Fruit fly (Drosophila melanogaster) whole organism: ENCODE measurements around the gene snz.

Experiments used
- CG8478 ChIP-seq: fragments of >200 bp; optimal IDR thresholded peaks from 2 replicates; lab custom pipeline; 2018; ENCODE audit warnings: inconsistent platforms
- Dll ChIP-seq: fragments of >200 bp; optimal IDR thresholded peaks from 2 replicates; lab custom pipeline; 2017
- EcR ChIP-seq, 2 experiments: fragments of >200 bp; optimal IDR thresholded peaks; 2 replicates each; lab custom pipeline; 2017; ENCODE audit warnings: missing biosample characterization in 2 of 2, missing genetic modification characterization in 2 of 2, missing genetic modification reagents in 2 of 2
- pan ChIP-seq: fragments of >200 bp; optimal IDR thresholded peaks from 2 replicates; lab custom pipeline; 2017
- psq ChIP-seq: fragments of >200 bp; optimal IDR thresholded peaks from 2 replicates; lab custom pipeline; 2017
- usp ChIP-seq: fragments of >200 bp; optimal IDR thresholded peaks from 2 replicates; lab custom pipeline; 2017; ENCODE audit warnings: missing biosample characterization, missing genetic modification characterization, mixed read lengths

The snz gene

DNA sequence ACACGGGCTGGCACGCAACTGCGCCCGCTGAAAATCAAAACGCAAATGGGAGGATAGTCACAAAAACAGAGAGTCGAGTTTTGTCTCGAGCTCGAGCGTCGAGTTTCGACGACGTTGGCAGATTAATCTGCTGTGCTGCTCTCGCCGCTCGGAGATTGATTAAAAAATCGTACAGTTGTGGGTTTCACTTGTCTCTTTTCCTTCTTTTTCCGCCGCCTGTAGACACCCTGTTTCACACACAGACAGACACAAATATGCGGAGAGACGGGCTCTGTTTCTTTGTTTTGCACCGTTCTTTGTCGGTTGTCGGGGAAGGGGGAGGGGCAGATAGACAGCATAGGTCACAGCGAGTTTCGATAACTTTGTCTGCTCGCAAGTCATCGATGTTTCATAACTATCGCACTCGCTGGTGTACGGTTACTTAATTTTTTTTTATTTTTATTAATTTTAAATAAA is 35.0 kb downstream of the snz start, which contains the start of gene orion:
Gene orion (minus strand): TSS at position 51 of the 456 bp plus-strand sequence.
- TF ChIP-seq Dll (lab: Kevin White, UChicago) (peak; percentile 39), CG8478 (no peak), pan (lab: Kevin White, UChicago) (no peak)

DNA sequence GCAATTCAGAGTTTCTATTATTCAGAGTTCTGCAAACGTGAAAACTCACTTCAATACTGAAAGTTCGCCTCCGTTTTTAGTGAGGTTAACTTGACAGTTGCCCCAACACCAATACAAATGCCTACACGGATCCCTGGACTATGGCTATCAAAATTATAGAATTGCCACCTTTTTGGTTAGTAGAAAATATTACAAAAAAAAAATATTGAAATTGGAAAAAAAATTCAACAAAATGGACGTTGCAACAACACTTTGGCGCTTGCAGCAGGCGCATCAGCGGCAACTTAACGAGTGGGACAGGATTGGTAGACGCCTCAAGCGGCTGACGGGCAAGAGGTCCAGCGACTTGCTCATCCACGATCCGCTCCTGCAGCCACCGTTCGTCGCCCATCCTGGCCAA is 44.0 kb downstream of the snz start, which contains the start of the genes CG15332 and CG15330:
Gene CG15332 (minus strand): TSS at position 101 of the 400 bp plus-strand sequence.
Gene CG15330 (plus strand): TSS at position 175 of the 400 bp plus-strand sequence.
- no peak for TF ChIP-seq pan (lab: Kevin White, UChicago)
- TF ChIP-seq usp (GFP tag; lab: Kevin White, UChicago), result no peak
- TF ChIP-seq psq (lab: Kevin White, UChicago), result no peak
- TF ChIP-seq EcR (GFP tag; optimal IDR thresholded peaks at IDR 0.05; lab: Kevin White, UChicago), result no peak
- TF ChIP-seq CG8478, result no peak

DNA sequence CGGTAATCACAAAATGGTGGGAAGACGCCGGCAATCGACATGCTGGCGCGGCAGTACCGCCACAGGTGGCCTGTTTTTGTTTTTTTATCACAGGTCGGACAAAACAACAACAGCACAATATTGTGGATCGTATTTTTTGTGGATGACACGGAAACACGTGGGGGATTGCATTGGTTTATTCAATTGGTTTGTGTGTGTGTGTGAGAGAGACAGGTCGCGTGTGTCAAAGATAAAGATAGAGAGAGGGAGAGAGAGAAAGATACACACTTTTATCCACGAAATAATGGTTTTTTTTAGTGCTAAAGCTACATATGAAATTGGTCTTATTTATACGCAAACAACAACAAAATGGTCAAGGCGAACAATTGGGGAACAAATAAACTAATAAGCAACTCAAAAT is 47.1 kb downstream of the snz start:
- TF ChIP-seq CG8478 (no peak), psq (lab: Kevin White, UChicago) (no peak), pan (lab: Kevin White, UChicago) (no peak), Dll (lab: Kevin White, UChicago) (no peak), usp (GFP tag; lab: Kevin White, UChicago) (no peak), EcR (GFP tag; optimal IDR thresholded peaks at IDR 0.05; lab: Kevin White, UChicago) (no peak)

DNA sequence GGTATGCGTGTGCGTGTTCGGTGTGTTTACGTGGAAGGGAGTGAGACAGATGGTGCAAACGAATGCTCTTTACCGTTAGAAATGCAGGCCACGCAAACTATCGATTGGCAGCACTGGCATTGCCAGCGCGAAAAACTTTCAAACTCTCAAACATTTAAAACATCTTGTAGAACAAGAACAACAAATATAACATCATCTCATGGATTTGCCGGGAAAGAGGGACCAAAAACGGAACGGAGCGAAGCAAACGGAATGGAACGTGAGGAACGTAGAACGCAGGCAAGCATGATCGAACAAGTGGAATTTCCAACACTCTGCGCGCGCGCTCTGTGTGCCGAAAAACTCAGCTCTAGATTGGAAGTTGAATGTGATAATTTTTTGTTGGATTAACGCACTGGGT is 47.6 kb downstream of the snz start:
- no peak for TF ChIP-seq pan (lab: Kevin White, UChicago)
- no peak for TF ChIP-seq CG8478
- no peak for TF ChIP-seq usp (GFP tag; lab: Kevin White, UChicago)
- no peak for TF ChIP-seq EcR (GFP tag; optimal IDR thresholded peaks at IDR 0.05; lab: Kevin White, UChicago)
- no peak for TF ChIP-seq psq (lab: Kevin White, UChicago)
- TF ChIP-seq Dll (lab: Kevin White, UChicago), result no peak

DNA sequence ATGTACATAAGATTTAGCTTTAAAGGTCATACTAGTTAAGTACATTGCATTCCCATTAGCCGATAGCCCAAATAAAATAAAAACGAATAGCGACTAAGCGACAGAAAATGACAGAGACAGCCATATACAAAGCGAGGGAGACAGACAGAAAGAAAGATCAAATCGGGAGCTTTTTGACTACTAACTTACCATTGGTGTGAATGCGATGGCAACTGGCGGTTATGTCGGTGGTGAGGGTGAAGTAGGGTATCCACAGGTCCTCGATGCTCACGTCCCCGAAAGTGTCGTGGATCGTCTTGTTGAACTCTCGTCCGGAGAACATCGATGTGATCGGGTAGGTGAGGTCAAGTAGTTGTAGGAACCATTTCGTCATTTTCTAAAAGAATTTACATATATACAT is 49.1 kb downstream of the snz start:
- TF ChIP-seq CG8478 (no peak), Dll (lab: Kevin White, UChicago) (no peak), psq (lab: Kevin White, UChicago) (no peak), pan (lab: Kevin White, UChicago) (no peak), EcR (GFP tag; optimal IDR thresholded peaks at IDR 0.05; lab: Kevin White, UChicago) (no peak), usp (GFP tag; lab: Kevin White, UChicago) (no peak)

DNA sequence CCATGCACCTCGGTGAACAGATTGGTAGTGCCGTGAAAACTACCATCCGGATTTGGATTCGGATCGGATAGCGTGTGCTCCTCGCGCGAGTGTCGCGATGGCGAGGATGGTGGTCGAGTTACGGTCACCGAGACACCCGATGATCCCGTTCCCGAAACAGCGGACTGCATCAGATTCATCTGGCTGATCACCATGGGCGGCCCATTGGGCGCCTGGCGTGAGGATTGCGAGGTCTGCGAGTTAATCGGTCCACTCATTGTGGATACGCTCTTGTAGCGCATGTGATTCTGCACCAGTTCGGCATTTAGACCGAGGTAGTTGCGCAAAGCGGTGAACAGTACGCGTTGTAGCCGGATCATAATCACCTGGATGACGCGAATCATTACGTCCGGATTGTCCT is 51.8 kb downstream of the snz start, which contains the start of gene sn:
Gene sn (plus strand): TSS at position 301 of the 400 bp plus-strand sequence.
- no peak for TF ChIP-seq CG8478
- TF ChIP-seq usp (GFP tag; lab: Kevin White, UChicago), result no peak
- TF ChIP-seq Dll (lab: Kevin White, UChicago), result no peak
- TF ChIP-seq EcR (GFP tag; optimal IDR thresholded peaks at IDR 0.05; lab: Kevin White, UChicago), result no peak
- no peak for TF ChIP-seq psq (lab: Kevin White, UChicago)
- TF ChIP-seq pan (lab: Kevin White, UChicago), result no peak

DNA sequence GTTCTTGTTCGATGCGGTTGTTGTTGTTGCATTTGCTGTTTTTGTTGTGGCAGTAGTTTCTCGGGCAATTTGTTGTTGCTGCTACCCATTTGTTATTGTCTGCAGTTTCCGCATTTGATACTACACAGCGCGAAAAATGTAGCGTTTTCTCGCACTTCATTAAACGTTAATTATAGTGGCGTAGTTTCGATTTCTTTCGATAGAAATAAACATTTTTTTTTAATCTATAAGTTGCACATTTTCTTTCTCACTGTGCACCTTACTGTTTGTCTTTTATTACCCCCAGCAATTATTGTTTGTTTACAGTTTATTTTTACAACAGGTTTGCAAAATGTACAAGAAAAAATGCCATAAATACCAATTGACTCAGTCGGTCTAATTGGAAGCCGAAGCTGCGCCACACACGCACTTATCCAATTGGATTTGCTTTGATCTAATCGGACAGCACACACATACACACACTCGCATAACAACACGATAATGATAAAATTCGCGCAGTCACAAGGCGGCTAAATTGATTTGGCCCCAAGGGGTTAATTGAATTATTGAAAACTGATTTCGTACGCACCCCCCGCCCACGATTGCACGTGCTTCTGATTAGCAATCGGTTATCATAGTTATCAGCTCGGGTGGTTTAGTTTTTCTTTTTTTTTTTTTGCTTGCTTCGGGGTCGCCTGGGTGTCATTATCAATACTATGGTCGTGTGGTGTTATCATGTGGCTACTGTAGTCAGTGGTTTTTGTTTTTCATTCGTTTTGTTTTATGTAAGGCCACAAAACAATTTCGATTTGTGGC is 54.1 kb downstream of the snz start:
- TF ChIP-seq usp (GFP tag; lab: Kevin White, UChicago) (no peak), CG8478 (no peak), Dll (lab: Kevin White, UChicago) (no peak), EcR (GFP tag; optimal IDR thresholded peaks at IDR 0.05; lab: Kevin White, UChicago) (no peak), psq (lab: Kevin White, UChicago) (no peak), pan (lab: Kevin White, UChicago) (no peak)

DNA sequence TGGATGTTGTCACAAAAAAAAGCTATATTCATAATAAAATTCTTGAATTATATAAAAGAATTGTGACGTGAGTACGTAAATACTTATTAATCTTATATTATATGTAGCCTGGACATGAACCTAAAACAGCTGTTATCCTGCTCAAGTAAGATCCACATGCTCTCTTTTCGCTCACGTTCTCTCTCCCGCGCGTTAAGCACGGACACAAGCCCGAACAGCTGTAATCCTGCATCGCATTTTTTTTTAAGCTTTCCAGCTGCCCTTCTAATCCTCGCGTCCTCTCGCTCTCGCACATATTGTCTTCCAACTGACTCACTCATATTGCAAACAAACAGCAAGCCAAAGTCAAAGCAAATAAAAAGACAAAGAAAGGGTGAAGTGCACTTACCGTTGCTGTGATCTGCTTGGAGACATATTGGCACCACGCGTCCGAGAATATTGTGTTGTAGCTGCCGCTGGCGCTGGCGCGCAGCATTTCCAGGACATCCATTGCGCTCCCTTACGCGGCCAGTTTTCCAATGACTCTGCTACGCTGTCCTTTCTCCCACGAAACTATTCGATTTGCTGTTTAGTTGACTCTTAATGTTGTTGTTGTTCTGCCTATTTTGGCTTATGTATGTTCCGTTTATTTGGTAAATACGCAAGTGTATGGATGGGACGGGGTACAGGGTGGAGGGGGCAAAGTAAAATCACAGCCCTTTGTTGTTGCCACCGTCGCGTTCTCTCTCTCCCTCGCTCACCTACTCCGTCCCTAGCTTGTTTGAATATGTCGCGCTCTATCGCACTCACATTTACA is 55.4 kb downstream of the snz start:
- TF ChIP-seq usp (GFP tag; lab: Kevin White, UChicago), result no peak
- no peak for TF ChIP-seq EcR (GFP tag; optimal IDR thresholded peaks at IDR 0.05; lab: Kevin White, UChicago)
- TF ChIP-seq CG8478, result no peak
- no peak for TF ChIP-seq Dll (lab: Kevin White, UChicago)
- no peak for TF ChIP-seq psq (lab: Kevin White, UChicago)
- no peak for TF ChIP-seq pan (lab: Kevin White, UChicago)

DNA sequence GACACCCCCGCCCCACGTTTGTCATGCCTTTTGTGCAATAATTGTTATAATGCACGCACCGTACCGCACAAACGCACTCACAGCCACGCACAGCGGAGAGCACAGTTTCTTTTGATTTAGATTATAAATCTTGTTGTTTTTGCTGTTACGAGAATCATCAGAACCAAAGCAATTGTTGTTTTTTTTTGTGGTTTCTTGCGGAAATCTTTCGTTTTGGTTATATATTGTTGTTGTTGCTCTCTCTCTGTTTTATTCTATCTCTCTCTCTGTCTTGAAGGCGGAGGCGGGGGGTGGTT is 55.9 kb downstream of the snz start:
- TF ChIP-seq EcR (GFP tag; optimal IDR thresholded peaks at IDR 0.05; lab: Kevin White, UChicago) (no peak), pan (lab: Kevin White, UChicago) (no peak), CG8478 (no peak), psq (lab: Kevin White, UChicago) (no peak), Dll (lab: Kevin White, UChicago) (no peak), usp (GFP tag; lab: Kevin White, UChicago) (no peak)
